Fruit fly (Drosophila melanogaster): ENCODE results near the gene CG9717.

- TF ChIP-seq CG15710 (tag; optimal IDR thresholded peaks at IDR 0.05) = no peak
- no peak for TF ChIP-seq CG32121 (GFP tag; IDR thresholded peaks at IDR 0.05)
- TF ChIP-seq Pif1A (GFP tag; optimal IDR thresholded peaks at IDR 0.05) = no peak
- TF ChIP-seq CG13204 (GFP tag; optimal IDR thresholded peaks at IDR 0.05) = no peak
- TF ChIP-seq Pif1B (GFP tag; optimal IDR thresholded peaks at IDR 0.05) = no peak
Measured at dm6 chr3R:30596704-30597103, 9.6 kb upstream of the CG9717 start, which contains the start of gene CG31019.

Measured in whole organism, pupa.